Worm (Caenorhabditis elegans): Measurements from ENCODE around the gene C25F9.8.

The C25F9.8 gene

DNA sequence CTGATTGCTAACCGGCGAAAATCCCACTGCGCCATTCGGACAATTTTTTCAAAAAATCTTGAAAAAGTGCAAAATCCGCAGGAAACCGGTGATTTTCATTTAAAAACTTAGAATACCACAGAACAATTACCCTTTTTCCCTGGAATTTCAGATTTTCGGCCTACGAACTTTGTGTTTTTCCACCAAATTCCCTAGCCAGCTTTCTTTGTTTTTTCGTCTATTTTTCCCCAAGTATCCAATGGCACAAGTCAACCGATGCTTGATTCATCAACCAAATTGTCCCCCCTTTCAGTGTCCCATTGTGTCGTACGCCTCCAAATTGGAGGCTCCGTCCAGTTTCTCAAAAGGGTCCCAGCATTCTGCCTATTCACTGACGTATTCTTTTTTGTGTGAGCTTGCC, 24.7 kb upstream of the C25F9.8 start, which contains the start of gene Y43F8A.1:
TSS of gene Y43F8A.1 (plus strand) at position 301 of the 400 bp plus-strand sequence.
- no peak for TF ChIP-seq sma-9 (GFP tag; optimal IDR thresholded peaks at IDR 0.05)
- no peak for TF ChIP-seq sma-9 (tag; optimal IDR thresholded peaks at IDR 0.05)
- TF ChIP-seq lin-39 (tag; optimal IDR thresholded peaks at IDR 0.05): no peak
- no peak for TF ChIP-seq crh-2 (tag; optimal IDR thresholded peaks at IDR 0.05)
- TF ChIP-seq ztf-1 (GFP tag; conservative IDR thresholded peaks at IDR 0.05): no peak
- no peak for TF ChIP-seq nhr-10 (tag; optimal IDR thresholded peaks at IDR 0.05)
- TF ChIP-seq ztf-4 (tag; optimal IDR thresholded peaks at IDR 0.05): no peak
- no peak for TF ChIP-seq lin-13 (GFP tag; optimal IDR thresholded peaks at IDR 0.05)
- TF ChIP-seq nhr-237 (tag; optimal IDR thresholded peaks at IDR 0.05): no peak
- TF ChIP-seq ZK546.5 (tag; optimal IDR thresholded peaks at IDR 0.05): no peak
- TF ChIP-seq ceh-16 (tag; optimal IDR thresholded peaks at IDR 0.05): no peak
- no peak for TF ChIP-seq snpc-4 (tag; optimal IDR thresholded peaks at IDR 0.05)
- TF ChIP-seq gmeb-1 (tag; optimal IDR thresholded peaks at IDR 0.05): no peak
- no peak for TF ChIP-seq nhr-21 (tag; optimal IDR thresholded peaks at IDR 0.05)
- TF ChIP-seq blmp-1 (tag; optimal IDR thresholded peaks at IDR 0.05; ENCODE audit: insufficient read depth): no peak
- no peak for TF ChIP-seq zag-1 (tag; optimal IDR thresholded peaks at IDR 0.05)
- TF ChIP-seq ceh-82 (tag; optimal IDR thresholded peaks at IDR 0.05): no peak

ce11 chrV:19371253-19371652, 23.6 kb upstream of the C25F9.8 start, which contains the start of gene Y43F8A.2:
Gene Y43F8A.2 (plus strand): TSS chrV:19371553.
- TF ChIP-seq snpc-4 (tag; optimal IDR thresholded peaks at IDR 0.05): no peak
- TF ChIP-seq dmd-4 (tag; optimal IDR thresholded peaks at IDR 0.05): no peak
- no peak for TF ChIP-seq R02D3.7 (tag; optimal IDR thresholded peaks at IDR 0.05)
- TF ChIP-seq nhr-21 (tag; optimal IDR thresholded peaks at IDR 0.05): no peak
- TF ChIP-seq nhr-77 (tag; optimal IDR thresholded peaks at IDR 0.05): no peak
- TF ChIP-seq lin-11 (tag; optimal IDR thresholded peaks at IDR 0.05): no peak

ce11 chrV:19371777-19372176, 23.1 kb upstream of the C25F9.8 start:
- no peak for TF ChIP-seq ztf-4 (tag; optimal IDR thresholded peaks at IDR 0.05)
- TF ChIP-seq aly-2 (tag; optimal IDR thresholded peaks at IDR 0.05): no peak
- no peak for TF ChIP-seq mbf-1 (tag; optimal IDR thresholded peaks at IDR 0.05)
- TF ChIP-seq ceh-16 (tag; optimal IDR thresholded peaks at IDR 0.05): no peak
- TF ChIP-seq unc-39 (tag; optimal IDR thresholded peaks at IDR 0.05): no peak
- no peak for TF ChIP-seq nhr-23 (tag; optimal IDR thresholded peaks at IDR 0.05)
- TF ChIP-seq egl-27 (tag; optimal IDR thresholded peaks at IDR 0.05): no peak
- TF ChIP-seq ceh-82 (tag; optimal IDR thresholded peaks at IDR 0.05): no peak
- TF ChIP-seq dmd-4 (tag; optimal IDR thresholded peaks at IDR 0.05): no peak
- no peak for TF ChIP-seq sma-9 (GFP tag; optimal IDR thresholded peaks at IDR 0.05)
- TF ChIP-seq sma-9 (tag; optimal IDR thresholded peaks at IDR 0.05): no peak
- no peak for TF ChIP-seq ztf-11 (tag; optimal IDR thresholded peaks at IDR 0.05)
- no peak for TF ChIP-seq nhr-21 (tag; optimal IDR thresholded peaks at IDR 0.05)
- TF ChIP-seq nhr-10 (tag; optimal IDR thresholded peaks at IDR 0.05): no peak

DNA sequence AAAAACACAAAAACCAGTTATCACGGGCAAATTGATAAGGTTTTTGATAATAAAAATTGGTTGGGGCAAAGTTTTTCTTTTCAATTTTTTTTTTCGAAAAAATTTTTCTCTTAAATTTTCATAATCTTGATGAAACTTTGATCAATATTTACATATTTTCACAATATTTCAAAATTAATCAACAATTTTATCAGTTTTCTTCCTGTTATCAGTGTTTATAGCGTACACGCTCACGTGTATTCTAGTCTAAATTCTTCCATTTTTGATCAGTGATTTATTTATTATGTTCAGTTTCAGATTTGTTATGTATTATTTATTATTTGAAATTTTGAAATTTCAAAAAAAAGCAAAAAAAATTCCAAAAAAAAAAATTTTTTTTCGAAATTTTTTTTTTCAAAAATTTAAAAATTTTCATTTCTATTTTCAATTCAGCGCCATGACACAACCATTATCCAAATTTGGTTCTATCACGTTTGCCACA, 17.8 kb upstream of the C25F9.8 start, which contains the start of gene nceh-1:
TSS of gene nceh-1 (plus strand) at position 431 of the 481 bp plus-strand sequence.
- TF ChIP-seq unc-39 (tag; optimal IDR thresholded peaks at IDR 0.05): no peak
- peak; percentile 42 for TF ChIP-seq fos-1 (tag; optimal IDR thresholded peaks at IDR 0.05)

DNA sequence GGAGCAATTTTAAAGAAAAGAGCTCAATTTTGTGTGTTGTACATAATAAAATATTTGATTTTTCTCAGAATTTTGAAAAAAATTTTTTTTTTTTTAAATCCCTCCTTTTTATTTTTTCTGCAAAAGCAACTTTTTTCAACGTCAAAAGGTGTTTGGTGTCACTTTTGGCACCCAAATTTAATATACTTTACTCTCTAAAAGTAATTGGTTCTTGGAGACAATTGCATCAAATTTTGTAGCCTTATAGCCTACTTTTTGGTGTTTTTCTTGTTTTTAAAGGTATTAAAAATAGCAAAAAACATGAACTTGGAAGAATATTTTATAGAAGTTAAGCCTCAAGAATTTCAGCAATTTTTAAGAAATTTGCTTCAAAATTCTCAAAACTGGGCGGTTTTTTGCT, 13.9 kb upstream of the C25F9.8 start, which contains the start of gene srw-84:
TSS of gene srw-84 (plus strand) at position 301 of the 400 bp plus-strand sequence.
- no peak for TF ChIP-seq sma-9 (GFP tag; optimal IDR thresholded peaks at IDR 0.05)
- TF ChIP-seq sma-9 (tag; optimal IDR thresholded peaks at IDR 0.05): no peak
- no peak for TF ChIP-seq alr-1 (tag; optimal IDR thresholded peaks at IDR 0.05)
- TF ChIP-seq snpc-4 (tag; optimal IDR thresholded peaks at IDR 0.05): no peak
- TF ChIP-seq nhr-6 (tag; optimal IDR thresholded peaks at IDR 0.05): no peak
- no peak for TF ChIP-seq lin-13 (GFP tag; optimal IDR thresholded peaks at IDR 0.05)
- no peak for TF ChIP-seq nhr-77 (tag; optimal IDR thresholded peaks at IDR 0.05)
- TF ChIP-seq unc-39 (tag; optimal IDR thresholded peaks at IDR 0.05): no peak
- TF ChIP-seq dmd-4 (tag; optimal IDR thresholded peaks at IDR 0.05): no peak

DNA sequence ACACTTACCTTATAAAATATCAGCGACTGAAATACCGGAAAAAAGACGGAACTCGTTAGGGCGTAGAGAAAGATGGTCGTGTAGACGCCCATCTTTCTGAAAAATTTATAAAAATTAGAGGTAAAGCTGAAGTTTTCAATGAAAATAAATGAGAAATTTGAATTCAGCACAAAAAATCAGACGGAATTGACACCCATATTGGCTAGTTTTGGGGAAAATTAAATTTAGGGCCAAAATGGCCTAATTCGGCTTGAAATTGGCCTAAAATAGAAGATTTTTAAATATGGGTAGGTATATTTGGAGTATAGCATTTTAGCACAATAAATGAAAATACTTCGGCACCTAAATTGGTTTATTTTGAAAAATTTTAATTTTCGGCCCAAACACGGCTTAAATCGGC, 4.8 kb upstream of the C25F9.8 start, which contains the start of gene slcr-46.2:
TSS of gene slcr-46.2 (minus strand) at position 101 of the 400 bp plus-strand sequence.
- TF ChIP-seq aly-2 (tag; optimal IDR thresholded peaks at IDR 0.05) (no peak), sem-4 (tag; optimal IDR thresholded peaks at IDR 0.05) (no peak), lin-13 (GFP tag; optimal IDR thresholded peaks at IDR 0.05) (no peak), nhr-25 (tag; optimal IDR thresholded peaks at IDR 0.05) (no peak), nhr-11 (tag; optimal IDR thresholded peaks at IDR 0.05) (no peak), alr-1 (tag; optimal IDR thresholded peaks at IDR 0.05) (no peak), lsy-2 (tag; optimal IDR thresholded peaks at IDR 0.05) (no peak), ceh-16 (tag; optimal IDR thresholded peaks at IDR 0.05) (no peak), elt-3 (tag; optimal IDR thresholded peaks at IDR 0.05) (no peak), snpc-4 (tag; optimal IDR thresholded peaks at IDR 0.05) (no peak), Y55F3AM.14 (GFP tag; optimal IDR thresholded peaks at IDR 0.05) (no peak), nhr-21 (tag; optimal IDR thresholded peaks at IDR 0.05) (no peak), peb-1 (tag; optimal IDR thresholded peaks at IDR 0.05) (no peak), ZK546.5 (tag; optimal IDR thresholded peaks at IDR 0.05) (no peak), nhr-12 (tag; optimal IDR thresholded peaks at IDR 0.05) (no peak), lin-39 (tag; optimal IDR thresholded peaks at IDR 0.05) (no peak)

Data from whole organism, L2 larva.